Worm (Caenorhabditis elegans): Measurements from ENCODE around the gene Y59E1A.4.
A peak's percentile ranks its signal among the peaks of the same experiment; 100 is the strongest.

Y59E1A.4 gene

DNA sequence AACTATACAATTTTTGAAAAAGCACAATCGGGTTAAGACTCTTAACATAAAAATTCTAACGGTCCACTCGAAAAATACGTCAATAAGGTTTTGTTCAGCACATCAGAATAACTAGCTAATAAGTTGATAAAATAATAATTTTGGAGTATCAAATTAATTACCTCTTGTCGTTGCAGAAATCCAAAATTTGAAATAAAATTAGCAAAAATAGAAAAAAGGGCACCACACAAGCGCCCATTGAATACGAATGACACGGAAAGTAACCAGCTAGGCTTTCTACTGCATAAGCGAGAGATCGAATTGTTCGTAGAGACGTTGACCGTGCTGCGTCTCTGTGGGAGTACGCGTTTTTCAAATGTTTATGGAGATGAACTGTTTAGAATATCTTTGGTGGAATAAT lies 19.3 kb upstream of the Y59E1A.4 start:
- no peak for TF ChIP-seq ztf-4 (tag; optimal IDR thresholded peaks at IDR 0.05)
- no peak for TF ChIP-seq irx-1 (tag; optimal IDR thresholded peaks at IDR 0.05)
- TF ChIP-seq snpc-4 (tag; optimal IDR thresholded peaks at IDR 0.05), result no peak
- no peak for TF ChIP-seq zag-1 (tag; optimal IDR thresholded peaks at IDR 0.05)
- TF ChIP-seq ceh-88 (GFP tag; IDR thresholded peaks at IDR 0.05), result no peak

DNA sequence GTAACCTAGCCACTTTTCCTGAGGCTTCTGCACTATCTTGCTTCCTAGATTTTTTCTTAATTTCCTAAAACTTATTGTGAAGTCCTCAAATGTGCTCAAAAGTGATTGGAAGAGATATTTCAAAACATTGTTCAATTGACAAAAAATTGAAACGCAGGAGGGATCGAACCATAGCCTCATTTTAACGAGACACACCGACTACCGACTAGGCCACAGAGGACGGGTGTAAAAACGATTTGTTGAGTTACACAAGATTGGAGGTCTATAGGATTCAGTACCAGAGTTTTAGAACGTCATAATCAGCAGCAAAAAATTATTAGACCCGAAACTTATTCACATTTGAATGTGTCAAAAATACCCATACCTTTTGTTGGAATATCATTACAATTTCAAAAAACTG lies 539 bp downstream of the Y59E1A.4 start:
- TF ChIP-seq irx-1 (tag; optimal IDR thresholded peaks at IDR 0.05), result no peak
- no peak for TF ChIP-seq egl-27 (tag; optimal IDR thresholded peaks at IDR 0.05)
- no peak for TF ChIP-seq efl-1 (optimal IDR thresholded peaks at IDR 0.05)
- peak in 1 of 2 experiments; percentile 70 for TF ChIP-seq efl-1 (GFP tag; optimal IDR thresholded peaks at IDR 0.05 in 1 of 2)
- TF ChIP-seq mep-1 (tag; optimal IDR thresholded peaks at IDR 0.05), result no peak

DNA sequence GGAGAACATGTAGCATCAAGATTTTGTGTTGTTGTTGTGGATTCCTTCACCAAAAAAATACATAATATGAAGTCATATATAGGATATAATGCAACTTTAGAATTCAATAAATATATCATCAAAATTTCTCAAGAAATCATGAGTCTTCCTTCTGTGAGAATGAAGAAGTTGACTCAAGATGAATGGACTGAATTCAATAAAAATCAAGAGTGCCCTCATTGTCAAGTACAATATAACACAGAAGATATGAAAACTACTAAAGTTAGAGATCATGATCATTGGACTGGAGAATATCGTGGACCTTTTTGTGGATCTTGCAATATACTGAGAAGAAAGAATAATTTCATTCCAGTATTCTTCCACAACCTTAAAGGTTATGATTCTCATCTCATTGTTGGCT lies 4.3 kb downstream of the Y59E1A.4 start:
- TF ChIP-seq fkh-4 (tag; optimal IDR thresholded peaks at IDR 0.05; ENCODE audit: borderline replicate concordance), result no peak
- TF ChIP-seq nhr-90 (tag; optimal IDR thresholded peaks at IDR 0.05; ENCODE audit: poor library complexity), result no peak
- no peak for TF ChIP-seq tlp-1 (tag; optimal IDR thresholded peaks at IDR 0.05)
- TF ChIP-seq nhr-11 (tag; optimal IDR thresholded peaks at IDR 0.05), result no peak
- no peak for TF ChIP-seq nhr-47 (tag; optimal IDR thresholded peaks at IDR 0.05)
- TF ChIP-seq rnt-1 (tag; optimal IDR thresholded peaks at IDR 0.05), result no peak
- no peak for TF ChIP-seq aly-2 (tag; optimal IDR thresholded peaks at IDR 0.05)
- no peak for TF ChIP-seq pax-3 (tag; optimal IDR thresholded peaks at IDR 0.05)
- no peak for TF ChIP-seq ztf-11 (tag; optimal IDR thresholded peaks at IDR 0.05)
- no peak for TF ChIP-seq nhr-19 (GFP tag; conservative IDR thresholded peaks at IDR 0.05)
- TF ChIP-seq efl-1 (optimal IDR thresholded peaks at IDR 0.05), result no peak
- no peak for TF ChIP-seq efl-1 (GFP tag; optimal IDR thresholded peaks at IDR 0.05 in 1 of 2)
- no peak for TF ChIP-seq mdl-1 (tag; optimal IDR thresholded peaks at IDR 0.05)
- TF ChIP-seq mep-1 (tag; optimal IDR thresholded peaks at IDR 0.05), result no peak
- no peak for TF ChIP-seq lsy-2 (tag; optimal IDR thresholded peaks at IDR 0.05)
- no peak for TF ChIP-seq lin-13 (GFP tag; optimal IDR thresholded peaks at IDR 0.05)
- no peak for TF ChIP-seq C16A3.4 (tag; optimal IDR thresholded peaks at IDR 0.05)
- TF ChIP-seq lin-14 (GFP tag; optimal IDR thresholded peaks at IDR 0.05), result no peak
- TF ChIP-seq unc-86 (tag; optimal IDR thresholded peaks at IDR 0.05), result no peak

DNA sequence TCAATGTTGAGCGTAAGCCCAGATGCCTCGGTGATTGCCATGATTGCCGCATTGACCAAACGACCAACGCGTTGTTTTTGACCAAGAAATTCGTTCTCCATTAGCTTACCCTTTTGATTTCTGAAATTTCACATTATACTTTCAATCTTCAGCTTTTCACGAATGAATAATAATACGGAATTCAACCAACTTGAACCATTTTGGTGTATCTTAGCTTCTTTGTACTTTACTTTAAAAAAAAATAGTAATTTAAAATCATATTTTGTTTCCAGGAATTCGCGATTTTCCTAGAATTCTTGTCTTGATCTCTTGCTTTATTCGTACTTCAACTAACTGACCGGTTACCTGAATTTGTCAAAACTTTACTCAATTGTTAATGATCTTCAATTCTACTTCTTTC lies 15.6 kb downstream of the Y59E1A.4 start, which contains the start of gene ZC53.2:
Gene ZC53.2, minus strand, starts transcription at position 101 of the 400 bp plus-strand sequence.
- no peak for TF ChIP-seq dpl-1 (GFP tag; optimal IDR thresholded peaks at IDR 0.05)
- TF ChIP-seq snu-23 (GFP tag; optimal IDR thresholded peaks at IDR 0.05), result no peak
- no peak for TF ChIP-seq jun-1 (tag; optimal IDR thresholded peaks at IDR 0.05)
- no peak for TF ChIP-seq unc-86 (tag; optimal IDR thresholded peaks at IDR 0.05)
- no peak for TF ChIP-seq nhr-76 (tag; optimal IDR thresholded peaks at IDR 0.05)
- TF ChIP-seq hlh-4 (tag; optimal IDR thresholded peaks at IDR 0.05), result no peak
- TF ChIP-seq nhr-90 (tag; optimal IDR thresholded peaks at IDR 0.05; ENCODE audit: poor library complexity), result no peak
- no peak for TF ChIP-seq irx-1 (tag; optimal IDR thresholded peaks at IDR 0.05)
- no peak for TF ChIP-seq ceh-82 (tag; optimal IDR thresholded peaks at IDR 0.05)
- no peak for TF ChIP-seq egl-13 (tag; optimal IDR thresholded peaks at IDR 0.05)
- no peak for TF ChIP-seq lin-39 (tag; optimal IDR thresholded peaks at IDR 0.05)
- TF ChIP-seq mab-9 (GFP tag; IDR thresholded peaks at IDR 0.05), result no peak
- TF ChIP-seq hlh-17 (GFP tag; optimal IDR thresholded peaks at IDR 0.05; ENCODE audit: borderline replicate concordance), result no peak
- TF ChIP-seq mdl-1 (tag; optimal IDR thresholded peaks at IDR 0.05), result no peak
- no peak for TF ChIP-seq blmp-1 (tag; optimal IDR thresholded peaks at IDR 0.05)
- TF ChIP-seq tlp-1 (tag; optimal IDR thresholded peaks at IDR 0.05), result no peak
- no peak for TF ChIP-seq unc-130 (tag; optimal IDR thresholded peaks at IDR 0.05)
- no peak for TF ChIP-seq nhr-84 (tag; optimal IDR thresholded peaks at IDR 0.05)
